Fruit fly (Drosophila melanogaster) whole organism, wandering third instar larva: ENCODE measurements around the gene ast.
A peak's percentile ranks its signal among the peaks of the same experiment; 100 is the strongest.

ENCODE experiments used
- Dfd ChIP-seq: fragments of >200 bp; optimal IDR thresholded peaks from 2 replicates; lab custom pipeline; 2017; ENCODE audit warnings: missing biosample characterization, missing genetic modification characterization
- Dif ChIP-seq: fragments of 200-275, 200-300 bp; sonication (Bioruptor generic); optimal IDR thresholded peaks from 2 replicates; lab custom pipeline; 2018; ENCODE audit warnings: missing biosample characterization, missing genetic modification characterization; ENCODE audit not compliant: partially characterized antibody
- Hnf4 ChIP-seq: fragments of 200-800 bp; sonication (Bioruptor generic); optimal IDR thresholded peaks from 2 replicates; lab custom pipeline; 2016; ENCODE audit warnings: missing biosample characterization, mild to moderate bottlenecking, missing genetic modification characterization
- Hr78 ChIP-seq: fragments of >200 bp; optimal IDR thresholded peaks from 2 replicates; lab custom pipeline; 2017; ENCODE audit warnings: missing biosample characterization, missing genetic modification characterization
- Hr83 ChIP-seq: fragments of 200-300 bp; sonication (Bioruptor generic); optimal IDR thresholded peaks from 2 replicates; lab custom pipeline; 2016; ENCODE audit warnings: missing biosample characterization, mild to moderate bottlenecking, missing genetic modification characterization, moderate library complexity; ENCODE audit not compliant: poor library complexity, severe bottlenecking
- OdsH ChIP-seq: fragments of 200-800 bp; sonication (Bioruptor generic); optimal IDR thresholded peaks from 2 replicates; lab custom pipeline; 2016; ENCODE audit warnings: missing biosample characterization, mild to moderate bottlenecking, missing genetic modification characterization
- Vsx2 ChIP-seq: fragments of 200-300, 225-300 bp; sonication (Bioruptor generic); optimal IDR thresholded peaks from 2 replicates; lab custom pipeline; 2018; ENCODE audit warnings: missing biosample characterization, missing genetic modification characterization; ENCODE audit not compliant: partially characterized antibody
- fru ChIP-seq: fragments of 200-800 bp; sonication (Bioruptor generic); optimal IDR thresholded peaks from 3 replicates; lab custom pipeline; 2016; ENCODE audit warnings: missing biosample characterization, mild to moderate bottlenecking, missing genetic modification characterization
- jim ChIP-seq: fragments of 175-275, 200-325 bp; sonication (Bioruptor generic); optimal IDR thresholded peaks from 2 replicates; lab custom pipeline; 2016; ENCODE audit warnings: missing biosample characterization, mild to moderate bottlenecking, missing genetic modification characterization
- pan ChIP-seq: fragments of >200 bp; optimal IDR thresholded peaks from 2 replicates; lab custom pipeline; 2017
- psq ChIP-seq: fragments of 200-800 bp; sonication (Bioruptor generic); optimal IDR thresholded peaks from 3 replicates; lab custom pipeline; 2017; ENCODE audit warnings: missing biosample characterization, mild to moderate bottlenecking, missing genetic modification characterization, moderate library complexity
- sv ChIP-seq: fragments of 200-800 bp; sonication (Bioruptor generic); optimal IDR thresholded peaks from 3 replicates; lab custom pipeline; 2016; ENCODE audit warnings: missing biosample characterization, missing genetic modification characterization
- usp ChIP-seq: fragments of >200 bp; optimal IDR thresholded peaks from 2 replicates; lab custom pipeline; 2017; ENCODE audit warnings: missing biosample characterization, missing genetic modification characterization

- peak; percentile 79 for TF ChIP-seq psq (GFP tag; lab: Kevin White, UChicago)
- TF ChIP-seq Dif = peak; percentile 28
- no peak for TF ChIP-seq pan (lab: Kevin White, UChicago)
- peak; percentile 68 for TF ChIP-seq Hr83
- TF ChIP-seq usp = no peak
- no peak for TF ChIP-seq Dfd (GFP tag; lab: Kevin White, UChicago)
- no peak for TF ChIP-seq sv (GFP tag; lab: Kevin White, UChicago)
- TF ChIP-seq Vsx2 (GFP tag; lab: Kevin White, UChicago) = no peak
- TF ChIP-seq OdsH (GFP tag; lab: Kevin White, UChicago) = peak; percentile 18
- no peak for TF ChIP-seq Hr78 (GFP tag; lab: Kevin White, UChicago)
- TF ChIP-seq Hnf4 (GFP tag; lab: Kevin White, UChicago) = no peak
- TF ChIP-seq fru (GFP tag; lab: Kevin White, UChicago) = peak; percentile 6
- TF ChIP-seq jim = no peak
These were observed at the start of gene ast, which contains the start of gene S for dm6 chr2L:1077469-1077993.
